Worm (Caenorhabditis elegans) whole organism, L4 larva: ENCODE results near the gene F46H5.11.

Source experiments
- Y5F2A.4 ChIP-seq: fragments of 200-800 bp; sonication (Bioruptor generic); optimal IDR thresholded peaks from 2 replicates; lab custom pipeline; 2018; ENCODE audit warnings: mild to moderate bottlenecking, missing genetic modification characterization, missing compliant biosample characterization
- aha-1 ChIP-seq: fragments of 150-350 bp; peaks from one replicate; lab custom pipeline; 2014; ENCODE audit warnings: missing biosample characterization, missing genetic modification characterization
- ama-1 ChIP-seq: fragments of 150-350 bp; optimal IDR thresholded peaks from 2 replicates; lab custom pipeline; 2014; ENCODE audit warnings: inconsistent platforms, mixed read lengths
- ceh-32 ChIP-seq: sonication (generic microtip); optimal IDR thresholded peaks from 2 replicates; lab custom pipeline; 2016; ENCODE audit warnings: mild to moderate bottlenecking, missing genetic modification characterization, missing compliant biosample characterization; ENCODE audit not compliant: poor library complexity
- ceh-44 ChIP-seq: fragments of 200-800 bp; sonication (Bioruptor generic); IDR thresholded peaks from 2 replicates; pipeline ENCODE4 v1.3.6; 2022; ENCODE audit warnings: missing genetic modification reagents, missing genetic modification characterization, missing compliant biosample characterization
- ceh-82 ChIP-seq: sonication (generic microtip); optimal IDR thresholded peaks from 2 replicates; lab custom pipeline; 2017; ENCODE audit warnings: missing biosample characterization, missing genetic modification characterization
- cey-2 ChIP-seq: sonication (generic microtip); optimal IDR thresholded peaks from 3 replicates; lab custom pipeline; 2017; ENCODE audit warnings: missing genetic modification characterization, mild to moderate bottlenecking, missing compliant biosample characterization, antibody characterized with exemption, borderline replicate concordance; ENCODE audit not compliant: insufficient read depth
- daf-8 ChIP-seq: fragments of 200-800 bp; sonication (Bioruptor generic); IDR thresholded peaks from 2 replicates; pipeline ENCODE4 v1.3.6; 2022; ENCODE audit warnings: missing genetic modification characterization, missing compliant biosample characterization
- egl-27 ChIP-seq: sonication (generic microtip); optimal IDR thresholded peaks from 3 replicates; lab custom pipeline; 2017; ENCODE audit warnings: missing biosample characterization, missing genetic modification reagents, missing genetic modification characterization
- egl-43 ChIP-seq: fragments of 200-800 bp; sonication (Bioruptor generic); IDR thresholded peaks from 2 replicates; pipeline ENCODE4 v1.3.6; 2022; ENCODE audit warnings: missing genetic modification reagents, missing genetic modification characterization, missing compliant biosample characterization
- fos-1 ChIP-seq: fragments of 150-350 bp; optimal IDR thresholded peaks from 2 replicates; lab custom pipeline; 2014; ENCODE audit warnings: missing biosample characterization, missing genetic modification characterization
- hif-1 ChIP-seq, 2 experiments: sonication (generic microtip); optimal IDR thresholded peaks; 2 replicates each; lab custom pipeline; 2016 to 2017; ENCODE audit warnings: missing compliant biosample characterization in 2 of 2, missing genetic modification characterization in 2 of 2, missing genetic modification reagents in 2 of 2, missing genotype in 2 of 2, mild to moderate bottlenecking in 1 of 2
- jun-1 ChIP-seq: fragments of 150-350 bp; optimal IDR thresholded peaks from 2 replicates; lab custom pipeline; 2014; ENCODE audit warnings: missing biosample characterization, missing genetic modification reagents, missing genetic modification characterization
- lin-13 ChIP-seq: fragments of 150-350 bp; optimal IDR thresholded peaks from 2 replicates; lab custom pipeline; 2014; ENCODE audit warnings: missing biosample characterization, missing genetic modification reagents, missing genetic modification characterization
- nhr-102 ChIP-seq: sonication (generic microtip); optimal IDR thresholded peaks from 2 replicates; lab custom pipeline; 2016; ENCODE audit warnings: mild to moderate bottlenecking, missing genetic modification characterization, moderate library complexity, missing compliant biosample characterization
- nhr-25 ChIP-seq: sonication (generic microtip); optimal IDR thresholded peaks from 2 replicates; lab custom pipeline; 2017; ENCODE audit warnings: missing genetic modification characterization, mild to moderate bottlenecking, missing compliant biosample characterization, antibody characterized with exemption, moderate library complexity, borderline replicate concordance; ENCODE audit not compliant: insufficient read depth
- nhr-28 ChIP-seq: fragments of 150-350 bp; optimal IDR thresholded peaks from 2 replicates; lab custom pipeline; 2014; ENCODE audit warnings: missing biosample characterization, missing genetic modification characterization
- nhr-41 ChIP-seq: fragments of 200-800 bp; sonication (Bioruptor generic); IDR thresholded peaks from 2 replicates; pipeline ENCODE4 v1.3.6; 2022; ENCODE audit warnings: missing genetic modification reagents, missing genetic modification characterization, missing compliant biosample characterization
- nhr-77 ChIP-seq: fragments of 150-350 bp; optimal IDR thresholded peaks from 2 replicates; lab custom pipeline; 2014; ENCODE audit warnings: missing biosample characterization, missing genetic modification characterization
- pqm-1 ChIP-seq: sonication (generic microtip); optimal IDR thresholded peaks from 2 replicates; lab custom pipeline; 2017; ENCODE audit warnings: missing biosample characterization, missing genetic modification characterization
- saeg-2 ChIP-seq: fragments of 200-800 bp; sonication (Bioruptor generic); IDR thresholded peaks from 2 replicates; pipeline ENCODE4 v1.3.6; 2022; ENCODE audit warnings: missing genetic modification reagents, missing genetic modification characterization, missing compliant biosample characterization
- sdz-12 ChIP-seq: fragments of 200-800 bp; sonication (Bioruptor generic); optimal IDR thresholded peaks from 2 replicates; lab custom pipeline; 2018; ENCODE audit warnings: mild to moderate bottlenecking, missing genetic modification characterization, missing compliant biosample characterization
- set-16 ChIP-seq: fragments of 200-800 bp; sonication (Bioruptor generic); IDR thresholded peaks from 2 replicates; pipeline ENCODE4 v1.3.6; 2022; ENCODE audit warnings: missing genetic modification reagents, missing genetic modification characterization, missing compliant biosample characterization
- spr-3 ChIP-seq: fragments of 200-800 bp; sonication (Bioruptor generic); optimal IDR thresholded peaks from 2 replicates; lab custom pipeline; 2018; ENCODE audit warnings: mild to moderate bottlenecking, missing genetic modification characterization, missing compliant biosample characterization
- tag-97 ChIP-seq: fragments of 200-800 bp; sonication (Bioruptor generic); IDR thresholded peaks from 2 replicates; pipeline ENCODE4 v1.3.6; 2022; ENCODE audit warnings: missing genetic modification characterization, missing compliant biosample characterization
- tra-1 ChIP-seq: fragments of 200-800 bp; sonication (Bioruptor generic); IDR thresholded peaks from 2 replicates; pipeline ENCODE4 v1.3.6; 2022; ENCODE audit warnings: missing genetic modification reagents, missing genetic modification characterization, missing compliant biosample characterization
- unc-62 ChIP-seq, 3 experiments: fragments of 150-350 bp in 1 of 3; sonication (generic microtip); optimal IDR thresholded peaks in 2 of 3; peaks in 1 of 3; 1 replicate in 1 of 3; 2 replicates in 2 of 3; lab custom pipeline; 2014 to 2017; ENCODE audit warnings: missing biosample characterization in 3 of 3, missing genetic modification characterization in 3 of 3, missing genetic modification reagents in 3 of 3, missing genotype in 1 of 3
- zag-1 ChIP-seq: fragments of 150-350 bp; optimal IDR thresholded peaks from 2 replicates; lab custom pipeline; 2014; ENCODE audit warnings: missing biosample characterization, missing genetic modification characterization
- zfp-2 ChIP-seq: sonication (generic microtip); optimal IDR thresholded peaks from 2 replicates; lab custom pipeline; 2016; ENCODE audit warnings: mild to moderate bottlenecking, missing genetic modification characterization, missing compliant biosample characterization

The F46H5.11 gene

DNA sequence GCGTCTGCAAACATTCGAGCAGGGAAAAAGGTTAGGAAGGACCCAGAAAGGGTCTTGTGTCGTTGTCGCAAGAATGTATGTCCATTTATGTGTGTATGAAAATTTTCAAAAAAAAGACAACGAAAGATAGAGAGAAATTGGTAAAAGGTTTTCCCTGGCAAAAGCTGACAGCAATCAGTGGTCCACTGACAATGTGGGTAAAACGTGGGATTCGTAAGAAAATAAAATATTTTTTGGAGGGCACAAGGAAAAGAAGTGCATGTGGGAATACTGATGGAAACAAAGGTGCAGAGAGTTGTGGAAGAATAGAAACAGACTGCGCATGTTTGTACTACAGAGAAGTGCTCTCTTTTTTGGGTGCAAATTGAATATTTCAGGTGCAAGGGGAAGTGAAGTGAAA is 11.3 kb upstream of the F46H5.11 start:
- TF ChIP-seq nhr-25 (tag; lab: Kevin White, UChicago): no peak
- TF ChIP-seq egl-27: no peak
- no peak for TF ChIP-seq tag-97
- TF ChIP-seq unc-62 (GFP tag; optimal IDR thresholded peaks at IDR 0.05 in 1 of 2; lab: Kevin White, UChicago): peak in 1 of 2 experiments; percentile 8
- no peak for TF ChIP-seq unc-62 (tag; optimal IDR thresholded peaks at IDR 0.05; lab: Kevin White, UChicago)
- TF ChIP-seq saeg-2 (GFP tag; lab: Robert Waterston, UW): no peak
- TF ChIP-seq ceh-32 (tag; lab: Kevin White, UChicago): no peak
- TF ChIP-seq zfp-2 (tag; lab: Kevin White, UChicago): no peak
- TF ChIP-seq zag-1 (tag; lab: Kevin White, UChicago): no peak
- no peak for TF ChIP-seq ceh-82
- no peak for TF ChIP-seq Y5F2A.4 (GFP tag; lab: Kevin White, UChicago)
- TF ChIP-seq nhr-77 (tag; lab: Kevin White, UChicago): no peak
- TF ChIP-seq aha-1 (tag; lab: Kevin White, UChicago): peak; percentile 96

DNA sequence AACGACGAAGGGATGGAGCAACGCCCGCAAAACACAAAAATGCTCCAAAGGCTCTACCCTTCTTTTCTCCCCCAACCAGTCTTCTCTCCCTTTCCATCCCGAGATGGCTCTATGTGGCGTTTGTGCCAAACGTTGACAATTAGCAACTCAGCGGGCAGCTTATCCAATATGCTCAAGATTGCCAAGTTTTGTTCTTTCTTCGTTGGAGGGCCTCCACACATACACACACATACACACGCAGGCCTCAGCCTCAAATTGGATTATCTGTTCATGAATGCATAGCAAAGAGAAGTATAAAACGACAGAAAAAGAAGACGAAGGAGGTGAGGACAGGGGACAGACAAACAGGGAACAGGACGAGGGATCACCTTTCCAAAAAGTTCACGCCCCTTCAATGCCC is 9.5 kb upstream of the F46H5.11 start:
- TF ChIP-seq aha-1 (tag; lab: Kevin White, UChicago) (no peak), set-16 (GFP tag; lab: Robert Waterston, UW) (peak; percentile 36; the same call in 1 of the 2 replicates)

DNA sequence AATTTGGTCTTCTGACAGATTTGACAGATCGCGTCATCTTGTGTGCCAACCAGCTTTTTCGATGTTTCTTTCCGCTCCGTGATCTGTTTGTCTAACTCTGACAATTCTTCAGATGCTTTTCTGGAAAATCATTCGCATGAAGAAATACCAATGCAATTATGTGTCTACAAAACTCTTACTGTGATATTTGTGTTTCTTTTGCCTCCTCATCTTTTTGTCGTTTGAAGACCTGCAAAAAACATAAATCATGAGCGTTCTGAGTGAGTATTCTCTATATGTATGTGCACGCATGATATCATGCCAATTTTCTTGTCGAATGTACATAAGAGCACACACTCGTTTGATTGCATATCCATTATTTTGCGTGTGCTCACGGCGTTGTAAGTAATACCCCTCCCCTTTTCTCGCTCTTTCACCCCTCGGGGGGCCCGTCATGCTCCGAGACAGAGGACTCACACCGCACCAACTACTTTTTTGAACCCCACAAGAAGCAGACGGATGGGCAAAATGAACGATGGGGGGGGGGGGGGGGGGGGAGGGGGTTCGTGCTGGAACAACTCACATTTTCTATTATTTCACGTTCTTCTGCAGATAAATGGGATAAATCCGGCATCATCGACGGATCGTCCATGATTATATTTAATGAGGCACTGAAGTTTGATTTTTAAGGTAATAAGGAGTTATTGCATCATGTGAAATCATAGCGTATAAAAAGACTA is 8.0 kb upstream of the F46H5.11 start, which contains the start of gene unc-10:
Gene unc-10 (minus strand): TSS at position 652 of the 719 bp plus-strand sequence.
- peak; percentile 76 for TF ChIP-seq set-16 (GFP tag; lab: Robert Waterston, UW)
- no peak for TF ChIP-seq daf-8 (GFP tag; lab: Robert Waterston, UW)
- TF ChIP-seq unc-62 (GFP tag; optimal IDR thresholded peaks at IDR 0.05 in 1 of 2; lab: Kevin White, UChicago): peak in 1 of 2 experiments; percentile 95
- no peak for TF ChIP-seq unc-62 (tag; optimal IDR thresholded peaks at IDR 0.05; lab: Kevin White, UChicago)
- peak; percentile 34 for TF ChIP-seq aha-1 (tag; lab: Kevin White, UChicago)

DNA sequence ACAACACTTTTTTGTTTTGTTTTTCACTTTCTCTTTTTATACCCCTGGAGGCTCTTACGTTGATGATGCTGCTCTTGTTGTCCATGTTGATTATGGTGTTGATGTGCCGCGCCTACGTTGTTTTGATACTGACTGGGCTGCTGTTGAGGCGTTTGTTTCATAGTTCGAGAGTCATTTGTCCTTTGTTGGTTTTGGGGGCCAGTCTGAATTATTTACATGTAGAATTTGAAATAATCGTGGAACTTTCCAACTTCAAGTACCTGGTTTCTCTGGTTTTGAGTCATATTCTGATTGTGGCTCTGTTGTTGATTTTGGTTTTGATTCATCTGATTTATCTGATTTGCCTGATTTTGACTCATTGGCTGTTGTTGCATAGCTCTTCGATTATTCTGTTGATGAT is 6.2 kb upstream of the F46H5.11 start:
- TF ChIP-seq unc-62 (GFP tag; optimal IDR thresholded peaks at IDR 0.05 in 1 of 2; lab: Kevin White, UChicago) (peak in 1 of 2 experiments; percentile 95), unc-62 (tag; optimal IDR thresholded peaks at IDR 0.05; lab: Kevin White, UChicago) (no peak), nhr-41 (GFP tag; lab: Robert Waterston, UW) (no peak)

DNA sequence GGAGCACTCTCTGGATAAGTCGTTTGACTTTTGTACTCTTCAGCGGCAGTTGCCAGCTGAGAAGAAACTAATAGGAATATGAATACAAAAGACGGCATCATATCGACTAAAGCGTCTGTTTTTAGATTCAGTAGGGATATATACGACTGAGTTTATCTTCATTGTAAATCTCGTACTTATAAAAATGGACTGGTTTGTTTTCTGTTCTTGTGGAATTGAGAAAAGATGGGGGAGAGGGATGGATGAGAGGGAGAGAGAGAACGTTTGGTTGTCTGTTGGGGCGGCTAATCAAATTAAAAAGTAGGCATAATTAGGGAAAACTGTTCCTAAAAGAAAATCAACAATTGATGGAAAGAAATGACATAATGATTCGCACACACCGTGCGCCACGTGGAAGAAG is 2.5 kb downstream of the F46H5.11 start, which contains the start of gene grd-7:
Gene grd-7 (minus strand): TSS at position 101 of the 400 bp plus-strand sequence.
- TF ChIP-seq fos-1 (tag; lab: Kevin White, UChicago) (no peak), hif-1 (tag; optimal IDR thresholded peaks at IDR 0.05; lab: Kevin White, UChicago) (no peak), set-16 (GFP tag; lab: Robert Waterston, UW) (0 out of 2 replicates have a peak, but pooled peaks have one; percentile 38)
- TF ChIP-seq, all 104 proteins: peak for 1

DNA sequence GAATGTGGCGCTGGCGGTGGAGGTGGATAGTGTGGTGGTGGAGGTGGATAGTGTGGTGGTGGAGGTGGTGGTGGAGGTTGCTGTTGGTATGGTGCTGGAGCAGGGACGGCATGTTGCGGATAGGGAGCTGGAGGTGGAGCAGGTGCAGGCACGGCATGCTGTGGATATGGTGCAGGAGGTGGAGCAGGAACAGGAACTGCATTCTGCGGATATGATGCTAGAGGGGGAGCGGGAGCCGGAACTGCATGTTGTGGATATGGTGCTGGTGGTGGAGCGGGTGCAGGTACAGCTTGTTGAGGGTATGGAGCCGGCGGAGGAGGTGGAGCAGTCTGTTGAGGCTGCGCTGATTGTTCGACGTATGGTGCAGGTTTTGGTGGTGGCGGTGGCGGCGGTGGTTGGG is 2.9 kb downstream of the F46H5.11 start:
- TF ChIP-seq ama-1 (lab: Kevin White, UChicago): no peak
- TF ChIP-seq set-16 (GFP tag; lab: Robert Waterston, UW): peak; percentile 92

DNA sequence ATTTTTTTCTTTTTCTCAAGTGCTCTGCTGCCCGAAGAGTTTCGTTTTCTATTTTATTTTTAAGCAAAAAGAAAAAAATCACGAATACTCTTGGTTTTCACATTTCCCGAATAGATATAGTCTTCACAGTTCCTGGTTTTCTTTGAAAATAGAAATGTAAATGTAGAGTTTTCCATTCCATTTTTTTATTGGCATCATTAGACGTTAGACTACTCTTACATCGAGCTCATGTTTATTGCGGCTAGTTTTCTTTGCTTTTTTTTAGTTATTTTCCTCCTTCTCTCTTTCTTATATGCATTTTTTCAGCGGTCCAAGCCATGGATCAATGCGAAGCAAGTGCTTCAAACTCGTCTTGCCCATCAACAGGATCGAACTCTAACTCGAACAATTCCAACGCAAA is 6.5 kb downstream of the F46H5.11 start, which contains the start of gene F46H5.2:
Gene F46H5.2 (plus strand): TSS at position 301 of the 400 bp plus-strand sequence.
- no peak; the same call in 1 of the 2 replicates for TF ChIP-seq set-16 (GFP tag; lab: Robert Waterston, UW)
- TF ChIP-seq nhr-102 (tag; lab: Kevin White, UChicago): no peak
- no peak for TF ChIP-seq cey-2
- no peak for TF ChIP-seq ceh-44 (GFP tag; lab: Robert Waterston, UW)
- no peak for TF ChIP-seq tra-1 (GFP tag; lab: Robert Waterston, UW)
- no peak for TF ChIP-seq spr-3
- no peak for TF ChIP-seq pqm-1 (tag; lab: Kevin White, UChicago)
- TF ChIP-seq egl-43 (GFP tag; lab: Robert Waterston, UW): no peak
- TF ChIP-seq sdz-12 (GFP tag; lab: Kevin White, UChicago): no peak
- TF ChIP-seq nhr-25 (tag; lab: Kevin White, UChicago): no peak
- no peak for TF ChIP-seq nhr-28 (tag; lab: Kevin White, UChicago)
- no peak for TF ChIP-seq jun-1 (tag; lab: Kevin White, UChicago)
- TF ChIP-seq tag-97: no peak
- TF ChIP-seq nhr-77 (tag; lab: Kevin White, UChicago): no peak
- TF ChIP-seq lin-13: no peak
